Worm (Caenorhabditis elegans): ENCODE measurements around the gene best-14.

- no peak for TF ChIP-seq alr-1 (tag; optimal IDR thresholded peaks at IDR 0.05; ENCODE audit: borderline replicate concordance)
- no peak for TF ChIP-seq nhr-11 (tag; optimal IDR thresholded peaks at IDR 0.05)
- no peak for TF ChIP-seq lin-15B (tag; optimal IDR thresholded peaks at IDR 0.05)
- no peak for TF ChIP-seq mdl-1 (tag; optimal IDR thresholded peaks at IDR 0.05)
- no peak for TF ChIP-seq unc-98 (GFP tag; IDR thresholded peaks at IDR 0.05)
- TF ChIP-seq skn-1 (tag; optimal IDR thresholded peaks at IDR 0.05) = no peak
- no peak for TF ChIP-seq efl-1 (optimal IDR thresholded peaks at IDR 0.05)
- no peak for TF ChIP-seq efl-1 (GFP tag; optimal IDR thresholded peaks at IDR 0.05 in 1 of 2)
- no peak for TF ChIP-seq C34B4.2 (tag; optimal IDR thresholded peaks at IDR 0.05)
- TF ChIP-seq nhr-20 (tag; optimal IDR thresholded peaks at IDR 0.05) = no peak
- no peak for TF ChIP-seq nhr-77 (tag; optimal IDR thresholded peaks at IDR 0.05)
- no peak for TF ChIP-seq sox-4 (tag; optimal IDR thresholded peaks at IDR 0.05)
- no peak for TF ChIP-seq unc-62 (GFP tag; optimal IDR thresholded peaks at IDR 0.05)
- TF ChIP-seq lsy-2 (tag; optimal IDR thresholded peaks at IDR 0.05) = no peak
Measured at ce11 chrV:10574197-10574596, 16.4 kb downstream of the best-14 start.
